Worm (Caenorhabditis elegans) whole organism, L2 larva: ENCODE measurements around the gene F09F9.5.

ENCODE experiments used
- elt-1 ChIP-seq: fragments of 150-350 bp; optimal IDR thresholded peaks from 2 replicates; lab custom pipeline; 2014; ENCODE audit warnings: missing biosample characterization, missing genetic modification characterization
- lin-39 ChIP-seq: fragments of 150-350 bp; optimal IDR thresholded peaks from 2 replicates; lab custom pipeline; 2014; ENCODE audit warnings: missing biosample characterization, missing genetic modification reagents, missing genetic modification characterization

DNA sequence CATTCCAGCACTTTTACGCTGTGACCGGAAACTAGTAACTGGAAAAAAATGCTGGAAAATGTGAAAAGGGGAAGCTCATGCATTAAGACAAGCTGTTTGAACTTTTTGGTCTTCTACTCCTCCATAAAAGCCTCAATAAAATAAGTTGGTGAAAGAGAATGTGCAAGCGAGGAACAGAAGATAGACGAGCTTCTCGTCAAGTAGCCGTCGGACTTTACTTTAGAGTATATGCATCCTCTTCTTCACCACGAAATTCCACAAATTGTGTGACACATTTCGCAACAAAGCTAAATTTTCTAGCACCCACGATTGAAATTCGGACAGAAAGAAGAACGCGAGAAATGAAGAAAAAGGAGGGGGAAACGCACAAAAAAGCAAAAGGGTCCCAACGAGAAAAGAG, 42.2 kb downstream of the F09F9.5 start:
- TF ChIP-seq lin-39 (tag; lab: Kevin White, UChicago) (no peak), elt-1 (tag; lab: Kevin White, UChicago) (no peak)
